Worm (Caenorhabditis elegans) whole organism, midembryonic: ENCODE results near the gene ceh-34.

Experiments used
- T22C8.4 ChIP-seq: fragments of 200-800 bp; sonication (Bioruptor generic); IDR thresholded peaks from 2 replicates; pipeline ENCODE4 v1.3.6; 2022; ENCODE audit warnings: missing genetic modification characterization, missing compliant biosample characterization
- cog-1 ChIP-seq: sonication (generic microtip); optimal IDR thresholded peaks from 2 replicates; lab custom pipeline; 2016; ENCODE audit warnings: missing genetic modification characterization, missing compliant biosample characterization
- flt-1 ChIP-seq: fragments of 200-800 bp; sonication (Bioruptor generic); IDR thresholded peaks from 2 replicates; pipeline ENCODE4 v1.3.6; 2022; ENCODE audit warnings: missing genetic modification characterization, missing compliant biosample characterization
- klf-2 ChIP-seq: fragments of 200-800 bp; sonication (Bioruptor generic); conservative IDR thresholded peaks from 2 replicates; pipeline ENCODE4 v1.3.6; 2022; ENCODE audit warnings: missing genetic modification reagents, missing genetic modification characterization, missing compliant biosample characterization
- med-1 ChIP-seq: sonication (generic microtip); optimal IDR thresholded peaks from 2 replicates; lab custom pipeline; 2017; ENCODE audit warnings: missing genetic modification characterization, mild to moderate bottlenecking, missing compliant biosample characterization, antibody characterized with exemption, missing genetic modification reagents; ENCODE audit not compliant: insufficient read depth
- ref-1 ChIP-seq: fragments of 200-800 bp; sonication (Bioruptor generic); conservative IDR thresholded peaks from 2 replicates; pipeline ENCODE4 v1.3.6; 2022; ENCODE audit warnings: missing genetic modification reagents, missing genetic modification characterization, missing compliant biosample characterization
- tab-1 ChIP-seq: fragments of 200-800 bp; sonication (Bioruptor generic); IDR thresholded peaks from 2 replicates; pipeline ENCODE4 v1.3.6; 2022; ENCODE audit warnings: missing genetic modification characterization, missing compliant biosample characterization
- ztf-23 ChIP-seq: fragments of 200-800 bp; sonication (Bioruptor generic); IDR thresholded peaks from 2 replicates; pipeline ENCODE4 v1.3.6; 2022; ENCODE audit warnings: missing genetic modification reagents, missing genetic modification characterization, missing compliant biosample characterization
- ztf-29 ChIP-seq: fragments of 200-800 bp; sonication (Bioruptor generic); IDR thresholded peaks from 2 replicates; pipeline ENCODE4 v1.3.6; 2022; ENCODE audit warnings: missing genetic modification reagents, missing genetic modification characterization, missing compliant biosample characterization

The ceh-34 gene

DNA sequence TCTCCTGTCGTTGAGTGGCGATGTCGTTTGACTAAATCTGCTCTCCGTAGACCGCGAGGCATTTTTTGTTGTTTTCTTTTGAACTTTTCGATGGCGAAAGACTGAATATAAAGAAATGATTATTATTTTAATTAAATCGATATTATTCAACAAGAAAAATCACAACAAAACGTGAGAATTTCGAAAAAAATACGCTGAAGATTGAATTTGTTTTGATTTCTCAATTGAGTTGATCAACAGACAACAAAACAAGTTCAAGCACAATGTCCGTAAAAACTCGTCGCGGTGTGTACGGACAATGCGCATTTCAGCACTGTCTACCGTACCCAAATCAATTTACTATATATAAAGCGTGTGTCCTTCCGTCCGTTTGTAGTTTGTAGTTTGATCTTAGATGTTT lies 41.4 kb downstream of the ceh-34 start, which contains the start of gene B0238.9:
Gene B0238.9 (minus strand): TSS at position 101 of the 400 bp plus-strand sequence.
- TF ChIP-seq cog-1 (tag; lab: Kevin White, UChicago): no peak
- TF ChIP-seq med-1: no peak
- TF ChIP-seq T22C8.4 (GFP tag; lab: Robert Waterston, UW): no peak
- no peak for TF ChIP-seq ztf-29 (GFP tag; lab: Robert Waterston, UW)
- no peak for TF ChIP-seq ztf-23 (GFP tag; lab: Robert Waterston, UW)
- TF ChIP-seq tab-1: no peak
- TF ChIP-seq klf-2 (GFP tag; lab: Robert Waterston, UW): no peak
- TF ChIP-seq flt-1: no peak
- no peak for TF ChIP-seq ref-1

ce11 chrV:5275426-5276007 lies 43.9 kb downstream of the ceh-34 start:
- TF ChIP-seq ref-1 (no peak), cog-1 (tag; lab: Kevin White, UChicago) (no peak), klf-2 (GFP tag; lab: Robert Waterston, UW) (no peak), ztf-29 (GFP tag; lab: Robert Waterston, UW) (no peak), ztf-23 (GFP tag; lab: Robert Waterston, UW) (no peak)

DNA sequence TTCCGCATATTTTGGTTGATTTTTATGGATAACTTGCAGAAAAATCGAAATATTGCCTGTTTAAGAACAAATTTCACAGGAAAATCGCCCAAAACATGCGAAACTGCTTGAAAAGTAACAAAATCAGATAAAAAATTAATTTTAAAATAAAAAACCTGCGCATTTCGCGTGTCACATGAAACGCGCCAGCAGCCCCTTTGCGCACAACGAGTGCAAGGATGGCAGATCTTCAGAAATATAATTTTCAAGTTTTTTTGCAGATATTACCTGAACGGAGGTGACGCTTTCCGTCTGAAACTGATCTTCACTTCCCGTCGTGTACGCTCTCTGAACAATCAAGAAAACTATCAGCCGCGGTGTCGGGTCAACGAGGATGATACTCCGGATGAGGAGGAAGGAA lies 44.4 kb downstream of the ceh-34 start:
- TF ChIP-seq ztf-23 (GFP tag; lab: Robert Waterston, UW) (no peak), cog-1 (tag; lab: Kevin White, UChicago) (no peak), klf-2 (GFP tag; lab: Robert Waterston, UW) (no peak), T22C8.4 (GFP tag; lab: Robert Waterston, UW) (no peak), ztf-29 (GFP tag; lab: Robert Waterston, UW) (no peak), med-1 (no peak), tab-1 (0 out of 2 replicates have a peak, but pooled peaks have one; percentile 26), ref-1 (no peak), flt-1 (0 out of 2 replicates have a peak, but pooled peaks have one; percentile 14)

DNA sequence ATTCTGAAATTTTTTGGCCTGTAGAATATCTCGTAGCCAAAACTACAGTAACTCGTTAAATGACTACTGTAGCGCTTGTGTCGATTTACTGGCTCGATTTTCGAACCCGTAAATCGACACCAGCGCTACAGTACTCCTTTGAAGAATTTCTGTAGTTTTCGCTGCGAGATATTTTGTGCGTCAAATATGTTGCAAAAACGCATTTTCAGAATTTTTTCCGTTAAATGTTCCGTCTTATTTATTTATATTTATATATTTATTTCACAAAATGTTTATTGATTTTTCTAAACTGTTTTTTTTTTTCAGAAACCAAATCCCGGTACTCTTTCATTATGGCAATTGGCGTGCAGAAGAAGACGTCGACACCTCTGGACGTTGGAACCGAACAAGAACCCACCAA lies 45.6 kb downstream of the ceh-34 start, which contains the start of gene natc-2:
Gene natc-2 (plus strand): TSS at position 301 of the 400 bp plus-strand sequence.
- no peak for TF ChIP-seq med-1
- no peak for TF ChIP-seq ref-1
- no peak for TF ChIP-seq tab-1
- no peak for TF ChIP-seq klf-2 (GFP tag; lab: Robert Waterston, UW)
- no peak for TF ChIP-seq ztf-29 (GFP tag; lab: Robert Waterston, UW)
- TF ChIP-seq flt-1: no peak
- TF ChIP-seq T22C8.4 (GFP tag; lab: Robert Waterston, UW): no peak
- TF ChIP-seq cog-1 (tag; lab: Kevin White, UChicago): no peak
- no peak for TF ChIP-seq ztf-23 (GFP tag; lab: Robert Waterston, UW)

- TF ChIP-seq cog-1 (tag; lab: Kevin White, UChicago) (no peak), ref-1 (no peak), ztf-23 (GFP tag; lab: Robert Waterston, UW) (no peak), T22C8.4 (GFP tag; lab: Robert Waterston, UW) (no peak), med-1 (no peak), flt-1 (no peak), ztf-29 (GFP tag; lab: Robert Waterston, UW) (no peak), klf-2 (GFP tag; lab: Robert Waterston, UW) (no peak), tab-1 (no peak)
Measured at ce11 chrV:5273241-5273640, 46.1 kb downstream of the ceh-34 start.

DNA sequence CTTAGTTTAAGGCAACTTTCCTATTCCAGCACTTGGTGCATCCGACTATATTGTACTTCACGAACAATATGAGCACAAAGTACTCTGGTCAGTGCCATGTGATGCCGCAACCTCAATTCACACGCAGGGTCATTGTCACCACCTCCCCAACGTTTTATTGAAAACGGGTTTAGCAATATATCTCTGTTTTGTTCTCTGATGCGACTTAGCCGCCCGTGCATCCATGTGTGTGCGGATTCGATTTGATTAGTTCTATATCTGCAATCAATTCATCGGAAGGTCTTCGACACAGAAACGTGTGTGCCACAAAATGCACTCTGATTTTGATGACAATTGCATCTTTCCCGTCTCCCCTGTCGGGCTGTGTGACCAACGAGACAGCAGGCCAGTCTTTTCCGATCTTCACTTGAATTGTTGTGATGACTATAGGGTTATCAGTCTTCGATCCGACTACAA lies 46.7 kb downstream of the ceh-34 start:
- TF ChIP-seq T22C8.4 (GFP tag; lab: Robert Waterston, UW): no peak
- TF ChIP-seq flt-1: 0 out of 2 replicates have a peak, but pooled peaks have one; percentile 20

- TF ChIP-seq tab-1: no peak
Measured at ce11 chrV:5272034-5272433, 47.3 kb downstream of the ceh-34 start.

- no peak for TF ChIP-seq ztf-29 (GFP tag; lab: Robert Waterston, UW)
- no peak for TF ChIP-seq T22C8.4 (GFP tag; lab: Robert Waterston, UW)
- no peak for TF ChIP-seq klf-2 (GFP tag; lab: Robert Waterston, UW)
- peak; percentile 12 for TF ChIP-seq cog-1 (tag; lab: Kevin White, UChicago)
Measured at ce11 chrV:5271487-5271886, 47.9 kb downstream of the ceh-34 start.

ce11 chrV:5269024-5269535 lies 50.3 kb downstream of the ceh-34 start, which contains the start of gene penr-1:
Gene penr-1, plus strand, starts transcription at chrV:5269485.
- TF ChIP-seq cog-1 (tag; lab: Kevin White, UChicago) (no peak), T22C8.4 (GFP tag; lab: Robert Waterston, UW) (0 out of 2 replicates have a peak, but pooled peaks have one; percentile 35)

DNA sequence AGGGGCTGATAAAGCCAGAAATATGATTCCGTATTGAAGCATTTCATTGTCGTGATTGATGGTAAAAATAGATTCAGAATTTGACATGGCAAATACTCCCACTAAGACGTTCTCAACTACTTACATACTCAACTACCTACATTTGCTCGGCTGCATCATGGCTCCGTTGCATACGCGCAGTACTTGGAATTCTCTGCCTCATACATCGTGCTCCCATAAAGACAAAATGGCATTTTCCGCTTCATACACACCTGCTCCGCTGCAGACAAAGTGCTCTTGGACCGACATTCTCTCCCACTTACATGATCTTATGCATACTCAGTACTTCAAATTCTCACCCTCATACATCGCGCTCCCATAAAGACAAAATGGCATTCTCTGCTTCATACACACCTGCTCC lies 53.8 kb downstream of the ceh-34 start, which contains the start of the genes srt-69 and B0238.12:
Gene srt-69 (minus strand): TSS at position 101 of the 400 bp plus-strand sequence.
Gene B0238.12 (plus strand): TSS at position 264 of the 400 bp plus-strand sequence.
- TF ChIP-seq T22C8.4 (GFP tag; lab: Robert Waterston, UW) (no peak), flt-1 (no peak), ztf-23 (GFP tag; lab: Robert Waterston, UW) (no peak), cog-1 (tag; lab: Kevin White, UChicago) (no peak), tab-1 (no peak), ref-1 (no peak), med-1 (no peak), klf-2 (GFP tag; lab: Robert Waterston, UW) (no peak), ztf-29 (GFP tag; lab: Robert Waterston, UW) (no peak)
